Fruit fly (Drosophila melanogaster) whole organism, embryonic: ENCODE results near the gene CG11723.

Experiments used
- Aef1 ChIP-seq: fragments of 200-800 bp; sonication (Bioruptor generic); IDR thresholded peaks from 3 replicates; pipeline ENCODE4 v1.3.6; 2022; ENCODE audit warnings: missing biosample characterization, missing genetic modification characterization
- CoRest ChIP-seq: fragments of 200-800 bp; sonication (Bioruptor generic); optimal IDR thresholded peaks from 3 replicates; lab custom pipeline; 2018; ENCODE audit warnings: missing biosample characterization, mild to moderate bottlenecking, missing genetic modification characterization, moderate library complexity
- H15 ChIP-seq: fragments of 200-800 bp; sonication (Bioruptor generic); IDR thresholded peaks from 3 replicates; pipeline ENCODE4 v1.3.6; 2022; ENCODE audit warnings: missing biosample characterization, missing genetic modification characterization
- danr ChIP-seq: fragments of 200-800 bp; sonication (Bioruptor generic); IDR thresholded peaks from 2 replicates; pipeline ENCODE4 v1.3.6; 2022; ENCODE audit warnings: missing biosample characterization, missing genetic modification characterization
- gcm ChIP-seq: fragments of 200-800 bp; sonication (Bioruptor generic); optimal IDR thresholded peaks from 2 replicates; lab custom pipeline; 2019; ENCODE audit warnings: missing biosample characterization, mild to moderate bottlenecking, missing genetic modification characterization, moderate library complexity

dm6 chr2L:2180665-2181064 is 33.6 kb upstream of the CG11723 start:
- TF ChIP-seq Aef1 (no peak), gcm (GFP tag; lab: Kevin White, UChicago) (no peak), H15 (GFP tag; lab: Robert Waterston, UW) (no peak), danr (GFP tag; lab: Robert Waterston, UW) (no peak), CoRest (tag; lab: Kevin White, UChicago) (no peak)
